Worm (Caenorhabditis elegans): ENCODE results near the gene srbc-45.
A peak's percentile ranks its signal among the peaks of the same experiment; 100 is the strongest.

The srbc-45 gene

DNA sequence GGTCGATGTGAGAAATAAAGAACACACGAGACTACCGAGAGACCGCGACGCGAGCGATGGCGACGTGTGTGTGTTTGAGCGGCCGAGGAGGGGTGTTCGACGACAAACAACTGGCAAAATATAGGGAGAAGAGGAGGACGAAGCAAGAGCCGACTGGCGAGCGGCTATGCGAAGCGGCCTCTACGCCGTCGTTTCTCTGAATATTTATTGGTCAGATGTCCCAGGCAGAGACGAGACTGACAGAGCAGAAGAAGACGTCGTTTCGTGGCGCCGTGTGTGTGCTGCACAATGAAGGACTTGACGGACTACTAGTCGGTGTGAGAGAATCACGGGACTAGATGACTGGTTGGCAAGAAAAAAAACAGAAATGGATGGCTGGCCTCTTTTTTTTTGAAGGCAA lies 15.8 kb downstream of the srbc-45 start (continued):
- TF ChIP-seq pbrm-1 (GFP tag; IDR thresholded peaks at IDR 0.05) (peak; percentile 57; the same call in 1 of the 2 replicates), K12H6.12 (tag; optimal IDR thresholded peaks at IDR 0.05) (peak; percentile 64), madf-10 (tag; optimal IDR thresholded peaks at IDR 0.05) (peak; percentile 71), B0019.2 (GFP tag; conservative IDR thresholded peaks at IDR 0.05) (no peak), F22D6.2 (tag; optimal IDR thresholded peaks at IDR 0.05) (no peak), tbx-9 (tag; optimal IDR thresholded peaks at IDR 0.05; ENCODE audit: borderline replicate concordance) (no peak), lin-40 (tag; optimal IDR thresholded peaks at IDR 0.05) (no peak), Y53G8AR.9 (GFP tag; conservative IDR thresholded peaks at IDR 0.05) (no peak), attf-5 (GFP tag; optimal IDR thresholded peaks at IDR 0.05) (peak; percentile 50), Y79H2A.3 (GFP tag; conservative IDR thresholded peaks at IDR 0.05) (no peak), lir-1 (GFP tag; conservative IDR thresholded peaks at IDR 0.05) (no peak), ccch-3 (GFP tag; optimal IDR thresholded peaks at IDR 0.05) (no peak), zim-3 (tag; optimal IDR thresholded peaks at IDR 0.05) (no peak), ceh-27 (GFP tag; optimal IDR thresholded peaks at IDR 0.05) (no peak), xnd-1 (tag; optimal IDR thresholded peaks at IDR 0.05) (no peak), hmg-20 (GFP tag; IDR thresholded peaks at IDR 0.05) (no peak), Y95B8A.8 (GFP tag; IDR thresholded peaks at IDR 0.05) (no peak), mel-28 (tag; optimal IDR thresholded peaks at IDR 0.05; ENCODE audit: borderline replicate concordance) (no peak), egrh-3 (GFP tag; IDR thresholded peaks at IDR 0.05) (no peak), F49E8.2 (tag; optimal IDR thresholded peaks at IDR 0.05; ENCODE audit: insufficient read depth) (no peak)

DNA sequence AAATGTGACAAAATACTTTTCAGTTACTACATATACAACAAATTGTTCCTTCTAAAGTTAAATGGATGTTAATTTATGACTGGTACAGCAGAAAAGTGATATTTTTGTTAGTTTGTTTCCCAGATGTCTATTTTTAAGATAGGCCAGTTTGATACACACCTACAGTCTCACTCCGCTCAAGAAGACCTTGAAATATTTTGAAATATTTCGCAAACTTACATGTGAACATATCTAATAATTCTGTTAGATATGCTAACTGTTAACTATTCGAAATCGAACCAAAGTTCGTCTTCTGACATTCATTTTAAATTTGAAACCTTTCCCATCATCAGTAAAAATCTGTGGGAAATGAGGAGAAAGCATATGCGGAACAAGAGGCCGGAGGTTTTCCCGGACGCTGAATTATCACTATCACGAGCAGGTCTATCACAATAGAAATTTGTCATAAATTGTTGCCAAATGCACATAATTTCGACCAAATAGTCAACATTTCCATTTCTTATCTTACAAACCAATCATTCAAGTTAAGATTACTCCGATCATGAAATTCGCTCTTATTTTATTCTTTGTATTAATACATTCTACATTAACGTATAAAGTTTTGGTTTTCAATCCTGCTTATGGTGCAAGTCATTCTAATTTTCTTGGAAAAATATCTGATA lies 16.5 kb downstream of the srbc-45 start, which contains the start of the genes ZC443.4 and ugt-18:
ZC443.4 (minus strand) TSS at position 95 of the 662 bp plus-strand sequence.
ugt-18 (plus strand) TSS at position 469 of the 662 bp plus-strand sequence.
- TF ChIP-seq snpc-4 (GFP tag; optimal IDR thresholded peaks at IDR 0.05) = no peak
- TF ChIP-seq snpc-4 (tag; optimal IDR thresholded peaks at IDR 0.05) = no peak
- TF ChIP-seq cebp-1 (GFP tag; IDR thresholded peaks at IDR 0.05) = no peak
- no peak for TF ChIP-seq cebp-1 (tag; optimal IDR thresholded peaks at IDR 0.05)
- TF ChIP-seq nhr-80 (tag; optimal IDR thresholded peaks at IDR 0.05) = peak; percentile 5

DNA sequence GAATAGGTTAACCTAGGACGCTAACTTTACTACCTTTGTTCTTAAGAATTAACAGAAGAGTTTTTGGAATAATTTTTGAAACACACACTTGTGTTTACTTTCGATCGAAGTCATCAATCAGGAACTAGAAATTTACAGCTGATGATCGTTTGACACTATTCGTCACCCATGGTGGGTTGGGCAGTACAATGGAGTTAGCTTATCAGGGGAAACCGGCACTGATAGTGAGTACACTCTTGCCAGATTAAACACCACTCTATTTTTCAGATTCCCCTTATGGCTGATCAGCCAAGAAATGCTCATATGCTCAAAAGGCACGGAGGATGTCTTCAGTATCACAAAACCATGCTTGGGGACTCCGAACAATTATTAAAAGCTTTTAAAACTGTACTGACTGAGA lies 18.7 kb downstream of the srbc-45 start:
- TF ChIP-seq sea-2 (GFP tag; IDR thresholded peaks at IDR 0.05) (no peak), nhr-80 (tag; optimal IDR thresholded peaks at IDR 0.05) (peak; percentile 46)

DNA sequence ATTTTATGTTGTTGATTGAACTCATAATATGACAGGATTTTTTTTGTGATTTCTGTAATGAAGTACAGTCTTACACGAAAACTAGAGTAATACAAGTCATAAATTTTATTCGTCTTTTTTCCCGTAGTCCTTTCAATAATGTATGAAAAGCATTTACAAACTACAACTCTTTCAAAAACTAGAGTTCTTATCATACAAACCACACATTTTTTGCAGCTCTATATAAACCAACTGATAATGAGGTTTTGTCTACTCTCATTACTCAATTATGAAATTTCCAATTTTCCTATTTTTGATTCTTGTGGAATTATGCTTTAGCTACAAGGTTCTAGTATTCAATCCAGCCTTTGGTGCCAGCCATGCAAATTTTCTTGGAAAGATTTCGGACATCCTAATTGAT lies 21.4 kb downstream of the srbc-45 start, which contains the start of gene ugt-16:
ugt-16 (plus strand) TSS at position 248 of the 400 bp plus-strand sequence.
- no peak for TF ChIP-seq F57C9.4 (tag; optimal IDR thresholded peaks at IDR 0.05)
- peak; percentile 51 for TF ChIP-seq nhr-80 (tag; optimal IDR thresholded peaks at IDR 0.05)

DNA sequence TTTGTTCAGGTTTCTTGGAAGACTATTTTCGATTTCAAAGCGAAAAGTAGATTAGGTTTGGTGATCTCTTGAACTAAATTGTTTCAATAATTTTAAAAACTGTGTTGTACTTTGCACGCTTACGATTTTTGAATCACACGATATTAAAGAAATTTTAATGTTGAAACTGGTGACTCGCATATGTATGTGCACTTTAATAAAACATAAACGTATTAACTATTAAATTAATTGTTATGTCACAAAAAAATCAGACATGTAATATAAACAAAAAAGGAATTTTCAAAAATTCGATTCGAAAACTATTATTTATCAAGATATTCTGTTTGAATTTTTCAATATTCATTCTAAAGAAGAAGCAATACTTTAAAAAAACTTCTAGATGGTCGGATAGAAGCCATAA lies 23.8 kb downstream of the srbc-45 start, which contains the start of gene ugt-15:
ugt-15 (plus strand) TSS at position 301 of the 400 bp plus-strand sequence.
- TF ChIP-seq zfh-2 (GFP tag; conservative IDR thresholded peaks at IDR 0.05) (no peak), nhr-80 (tag; optimal IDR thresholded peaks at IDR 0.05) (peak; percentile 18)

DNA sequence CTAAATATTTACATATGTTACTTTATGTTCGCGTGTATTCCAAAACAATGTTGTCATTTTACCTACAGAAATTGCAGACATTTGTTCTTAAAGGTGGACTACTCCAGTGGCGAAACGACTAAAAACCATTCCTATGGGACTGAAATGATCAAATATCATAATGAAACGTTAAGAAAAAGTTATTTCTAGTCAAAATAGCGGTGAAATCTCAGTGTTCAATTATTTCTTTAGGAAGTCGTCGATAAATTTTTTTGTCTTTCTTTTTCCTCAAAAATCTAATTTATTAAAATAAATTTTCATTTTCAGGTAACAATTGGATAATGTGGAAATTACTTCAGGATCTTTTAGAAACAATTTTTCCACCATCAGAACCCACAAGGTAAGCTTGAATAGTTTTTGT lies 32.0 kb downstream of the srbc-45 start, which contains the start of gene C44H9.4:
C44H9.4 (plus strand) TSS at position 301 of the 400 bp plus-strand sequence.
- TF ChIP-seq dpl-1 (GFP tag; optimal IDR thresholded peaks at IDR 0.05) (no peak), lin-26 (GFP tag; IDR thresholded peaks at IDR 0.05) (no peak), hrde-1 (tag; optimal IDR thresholded peaks at IDR 0.05; ENCODE audit: borderline replicate concordance) (no peak), ccch-3 (GFP tag; optimal IDR thresholded peaks at IDR 0.05) (no peak), rec-8 (tag; optimal IDR thresholded peaks at IDR 0.05) (no peak), ceh-79 (tag; optimal IDR thresholded peaks at IDR 0.05) (no peak), F37B4.10 (GFP tag; IDR thresholded peaks at IDR 0.05) (no peak), Y79H2A.3 (GFP tag; conservative IDR thresholded peaks at IDR 0.05) (no peak), ceh-40 (GFP tag; IDR thresholded peaks at IDR 0.05) (no peak), attf-5 (GFP tag; optimal IDR thresholded peaks at IDR 0.05) (no peak), zim-3 (tag; optimal IDR thresholded peaks at IDR 0.05) (no peak), efl-1 (GFP tag; optimal IDR thresholded peaks at IDR 0.05) (no peak), him-1 (tag; optimal IDR thresholded peaks at IDR 0.05) (no peak), pha-4 (tag; optimal IDR thresholded peaks at IDR 0.05) (no peak), akir-1 (GFP tag; optimal IDR thresholded peaks at IDR 0.05) (no peak)
